Worm (Caenorhabditis elegans): ENCODE measurements around the gene ZK757.10.
A peak's percentile ranks its signal among the peaks of the same experiment; 100 is the strongest.

Gene ZK757.10

ce11 chrIII:9899720-9900119 lies 22.7 kb downstream of the ZK757.10 start:
- TF ChIP-seq efl-1 (optimal IDR thresholded peaks at IDR 0.05), result no peak
- TF ChIP-seq efl-1 (GFP tag; optimal IDR thresholded peaks at IDR 0.05 in 1 of 2), result peak in 1 of 2 experiments; percentile 82
- TF ChIP-seq nhr-77 (tag; optimal IDR thresholded peaks at IDR 0.05), result no peak

- peak; percentile 52 for TF ChIP-seq elt-2 (tag; optimal IDR thresholded peaks at IDR 0.05)
- TF ChIP-seq Y116A8C.19 (tag; optimal IDR thresholded peaks at IDR 0.05; ENCODE audit: borderline replicate concordance), result no peak
- no peak for TF ChIP-seq swsn-7 (tag; optimal IDR thresholded peaks at IDR 0.05)
- peak; percentile 21 for TF ChIP-seq lin-14 (GFP tag; optimal IDR thresholded peaks at IDR 0.05)
- peak; percentile 18 for TF ChIP-seq nhr-85 (tag)
- no peak for TF ChIP-seq elt-3 (tag; optimal IDR thresholded peaks at IDR 0.05)
Observed at ce11 chrIII:9903694-9904292, 26.7 kb downstream of the ZK757.10 start.

ce11 chrIII:9905307-9905706 lies 28.3 kb downstream of the ZK757.10 start:
- peak; percentile 8 to 27 for TF ChIP-seq lsy-2 (tag; optimal IDR thresholded peaks at IDR 0.05)
- no peak for TF ChIP-seq elt-2 (tag; optimal IDR thresholded peaks at IDR 0.05)
- no peak for TF ChIP-seq hlh-4 (tag; optimal IDR thresholded peaks at IDR 0.05)
- no peak for TF ChIP-seq ztf-4 (tag; optimal IDR thresholded peaks at IDR 0.05)
- no peak for TF ChIP-seq egl-13 (tag; optimal IDR thresholded peaks at IDR 0.05)
- peak; percentile 74 for TF ChIP-seq ces-1 (GFP tag; optimal IDR thresholded peaks at IDR 0.05)
- TF ChIP-seq fkh-10 (GFP tag; optimal IDR thresholded peaks at IDR 0.05), result peak; percentile 65
- no peak for TF ChIP-seq dsc-1 (tag; optimal IDR thresholded peaks at IDR 0.05)
- TF ChIP-seq nhr-90 (tag; optimal IDR thresholded peaks at IDR 0.05; ENCODE audit: poor library complexity), result no peak
- no peak for TF ChIP-seq ceh-82 (tag; optimal IDR thresholded peaks at IDR 0.05)
- no peak for TF ChIP-seq F16B12.6 (tag; optimal IDR thresholded peaks at IDR 0.05)
- TF ChIP-seq nhr-71 (tag; optimal IDR thresholded peaks at IDR 0.05), result peak; percentile 16
- no peak for TF ChIP-seq pag-3 (tag; optimal IDR thresholded peaks at IDR 0.05; ENCODE audit: borderline replicate concordance, insufficient read depth)
- TF ChIP-seq swsn-7 (tag; optimal IDR thresholded peaks at IDR 0.05), result peak; percentile 20
- peak; percentile 89 for TF ChIP-seq lin-14 (GFP tag; optimal IDR thresholded peaks at IDR 0.05)
- TF ChIP-seq efl-1 (optimal IDR thresholded peaks at IDR 0.05), result peak in 1 of 2 experiments; percentile 1
- peak in 1 of 2 experiments; percentile 80 for TF ChIP-seq efl-1 (GFP tag; optimal IDR thresholded peaks at IDR 0.05 in 1 of 2)
- TF ChIP-seq lin-35 (GFP tag; optimal IDR thresholded peaks at IDR 0.05), result peak in 1 of 2 experiments; percentile 13
- TF ChIP-seq rnt-1 (tag; optimal IDR thresholded peaks at IDR 0.05), result peak; percentile 34
- no peak for TF ChIP-seq fos-1 (tag; optimal IDR thresholded peaks at IDR 0.05)
- TF ChIP-seq egl-27 (tag; optimal IDR thresholded peaks at IDR 0.05), result no peak
- no peak for TF ChIP-seq ets-5 (GFP tag; IDR thresholded peaks at IDR 0.05)
- no peak for TF ChIP-seq ztf-11 (tag; optimal IDR thresholded peaks at IDR 0.05)

DNA sequence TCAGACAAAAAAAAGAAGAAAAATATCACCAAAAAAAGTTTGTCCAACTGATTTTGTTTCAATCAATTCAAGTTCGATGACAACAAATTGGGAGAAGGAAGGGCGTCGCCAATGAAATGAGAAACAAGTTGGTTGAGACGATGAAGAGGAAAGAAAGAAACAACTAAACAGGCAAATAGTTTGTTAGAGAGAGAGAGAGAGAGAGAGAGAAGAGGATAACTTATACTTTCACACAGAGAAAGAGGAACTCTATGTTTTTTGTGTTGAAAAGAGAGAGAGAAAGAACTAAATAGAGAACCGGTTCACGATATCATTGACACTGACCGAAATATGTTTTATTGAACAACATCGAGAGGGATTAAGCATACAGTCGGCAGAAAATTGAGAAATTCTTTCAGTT lies 30.5 kb downstream of the ZK757.10 start:
- TF ChIP-seq nhr-71 (tag; optimal IDR thresholded peaks at IDR 0.05) (peak; percentile 23), snu-23 (GFP tag; optimal IDR thresholded peaks at IDR 0.05) (peak; percentile 30), grh-1 (GFP tag; IDR thresholded peaks at IDR 0.05) (peak; percentile 72), ces-1 (GFP tag; optimal IDR thresholded peaks at IDR 0.05) (no peak), lin-14 (GFP tag; optimal IDR thresholded peaks at IDR 0.05) (peak; percentile 58), lsy-2 (tag; optimal IDR thresholded peaks at IDR 0.05) (peak in 1 of 2 experiments; percentile 32), irx-1 (tag; optimal IDR thresholded peaks at IDR 0.05) (no peak), mep-1 (tag; optimal IDR thresholded peaks at IDR 0.05) (no peak), ceh-88 (GFP tag; IDR thresholded peaks at IDR 0.05) (no peak), unc-130 (tag; optimal IDR thresholded peaks at IDR 0.05) (no peak), mef-2 (tag; optimal IDR thresholded peaks at IDR 0.05) (no peak), skn-1 (tag; optimal IDR thresholded peaks at IDR 0.05) (no peak), blmp-1 (tag; optimal IDR thresholded peaks at IDR 0.05) (peak; percentile 41), nhr-20 (tag; optimal IDR thresholded peaks at IDR 0.05) (peak; percentile 27), sox-4 (tag; optimal IDR thresholded peaks at IDR 0.05) (no peak), nhr-85 (tag) (peak; percentile 50), pqm-1 (tag; optimal IDR thresholded peaks at IDR 0.05) (no peak)
